Worm (Caenorhabditis elegans) whole organism, L3 larva: Measurements from ENCODE around the gene skat-1.

ENCODE experiments used
- aly-2 ChIP-seq: fragments of 150-350 bp; optimal IDR thresholded peaks from 2 replicates; lab custom pipeline; 2014; ENCODE audit warnings: missing biosample characterization, missing genetic modification characterization
- ama-1 ChIP-seq: fragments of 150-350 bp; optimal IDR thresholded peaks from 2 replicates; lab custom pipeline; 2018
- ceh-16 ChIP-seq: sonication (generic microtip); optimal IDR thresholded peaks from 2 replicates; lab custom pipeline; 2017; ENCODE audit warnings: missing biosample characterization, missing genetic modification characterization
- ceh-28 ChIP-seq: fragments of 150-350 bp; optimal IDR thresholded peaks from 2 replicates; lab custom pipeline; 2014; ENCODE audit warnings: missing biosample characterization, missing genetic modification reagents, missing genetic modification characterization
- ceh-82 ChIP-seq: fragments of 150-350 bp; optimal IDR thresholded peaks from 2 replicates; lab custom pipeline; 2014; ENCODE audit warnings: missing biosample characterization, missing genetic modification characterization
- ceh-9 ChIP-seq: sonication (generic microtip); optimal IDR thresholded peaks from 2 replicates; lab custom pipeline; 2018; ENCODE audit warnings: missing biosample characterization, missing genetic modification characterization
- daf-12 ChIP-seq: fragments of 150-350 bp; optimal IDR thresholded peaks from 2 replicates; lab custom pipeline; 2014; ENCODE audit warnings: missing biosample characterization, missing genetic modification reagents, missing genetic modification characterization
- elt-3 ChIP-seq, 3 experiments: fragments of 150-350 bp in 1 of 3; sonication (generic microtip) in 2 of 3; optimal IDR thresholded peaks; 2 replicates in 2 of 3; 4 replicates in 1 of 3; lab custom pipeline; 2014 to 2017; ENCODE audit warnings: missing biosample characterization in 3 of 3, missing genetic modification characterization in 3 of 3
- eor-1 ChIP-seq, 2 experiments: fragments of 150-350 bp; optimal IDR thresholded peaks; 2 replicates each; lab custom pipeline; 2014 to 2018; ENCODE audit warnings: missing biosample characterization in 2 of 2, missing genetic modification characterization in 2 of 2
- fkh-10 ChIP-seq: sonication (generic microtip); optimal IDR thresholded peaks from 2 replicates; lab custom pipeline; 2017; ENCODE audit warnings: missing biosample characterization, missing genetic modification reagents, missing genetic modification characterization
- fkh-2 ChIP-seq: fragments of 150-350 bp; optimal IDR thresholded peaks from 2 replicates; lab custom pipeline; 2014; ENCODE audit warnings: missing biosample characterization, missing genetic modification reagents, missing genetic modification characterization
- fos-1 ChIP-seq: fragments of 150-350 bp; optimal IDR thresholded peaks from 2 replicates; lab custom pipeline; 2014; ENCODE audit warnings: missing biosample characterization, missing genetic modification characterization
- hmg-11 ChIP-seq: sonication (generic microtip); optimal IDR thresholded peaks from 2 replicates; lab custom pipeline; 2016; ENCODE audit warnings: missing genetic modification characterization, missing compliant biosample characterization
- jun-1 ChIP-seq: fragments of 150-350 bp; optimal IDR thresholded peaks from 2 replicates; lab custom pipeline; 2014; ENCODE audit warnings: missing biosample characterization, missing genetic modification reagents, missing genetic modification characterization
- lin-15B ChIP-seq: fragments of 150-350 bp; optimal IDR thresholded peaks from 2 replicates; lab custom pipeline; 2014; ENCODE audit warnings: missing biosample characterization, missing genetic modification characterization
- lin-39 ChIP-seq: fragments of 150-350 bp; optimal IDR thresholded peaks from 2 replicates; lab custom pipeline; 2018; ENCODE audit warnings: missing biosample characterization, missing genetic modification reagents, missing genetic modification characterization
- lsy-12 ChIP-seq: sonication (generic microtip); optimal IDR thresholded peaks from 2 replicates; lab custom pipeline; 2016; ENCODE audit warnings: mild to moderate bottlenecking, missing genetic modification characterization, missing compliant biosample characterization
- mdl-1 ChIP-seq: fragments of 150-350 bp; optimal IDR thresholded peaks from 2 replicates; lab custom pipeline; 2014; ENCODE audit warnings: missing biosample characterization, missing genetic modification characterization
- mml-1 ChIP-seq: fragments of 150-350 bp; sonication (generic microtip); optimal IDR thresholded peaks from 3 replicates; lab custom pipeline; 2014; ENCODE audit warnings: missing biosample characterization, missing genetic modification characterization
- nfya-1 ChIP-seq: sonication (generic microtip); optimal IDR thresholded peaks from 2 replicates; lab custom pipeline; 2017; ENCODE audit warnings: missing genetic modification characterization, mild to moderate bottlenecking, missing compliant biosample characterization, antibody characterized with exemption, moderate library complexity; ENCODE audit not compliant: insufficient read depth
- nhr-11 ChIP-seq: fragments of 150-350 bp; optimal IDR thresholded peaks from 2 replicates; lab custom pipeline; 2014; ENCODE audit warnings: missing biosample characterization, missing genetic modification characterization
- nhr-12 ChIP-seq: fragments of 150-350 bp; optimal IDR thresholded peaks from 2 replicates; lab custom pipeline; 2014; ENCODE audit warnings: missing biosample characterization, missing genetic modification characterization
- nhr-23 ChIP-seq: fragments of 150-350 bp; optimal IDR thresholded peaks from 2 replicates; lab custom pipeline; 2014; ENCODE audit warnings: missing biosample characterization, missing genetic modification reagents, missing genetic modification characterization
- nhr-28 ChIP-seq: fragments of 150-350 bp; optimal IDR thresholded peaks from 2 replicates; lab custom pipeline; 2014; ENCODE audit warnings: missing biosample characterization, missing genetic modification characterization
- nhr-43 ChIP-seq: sonication (generic microtip); optimal IDR thresholded peaks from 2 replicates; lab custom pipeline; 2016; ENCODE audit warnings: mild to moderate bottlenecking, missing genetic modification characterization, missing compliant biosample characterization; ENCODE audit not compliant: poor library complexity, severe bottlenecking
- nhr-67 ChIP-seq: fragments of 150-350 bp; optimal IDR thresholded peaks from 2 replicates; lab custom pipeline; 2014; ENCODE audit warnings: missing biosample characterization, missing genetic modification characterization
- nhr-76 ChIP-seq: fragments of 150-350 bp; sonication (generic microtip); optimal IDR thresholded peaks from 5 replicates; lab custom pipeline; 2014; ENCODE audit warnings: missing biosample characterization, missing genetic modification characterization
- pha-4 ChIP-seq: fragments of 150-350 bp; optimal IDR thresholded peaks from 2 replicates; lab custom pipeline; 2014; ENCODE audit warnings: missing biosample characterization, missing genetic modification reagents, missing genetic modification characterization
- pqm-1 ChIP-seq: fragments of 150-350 bp; optimal IDR thresholded peaks from 2 replicates; lab custom pipeline; 2017; ENCODE audit warnings: missing biosample characterization, missing genetic modification characterization, inconsistent platforms
- sea-2 ChIP-seq: fragments of 150-350 bp; sonication (generic microtip); optimal IDR thresholded peaks from 4 replicates; lab custom pipeline; 2014; ENCODE audit warnings: missing biosample characterization, missing genetic modification reagents, missing genetic modification characterization
- skn-1 ChIP-seq: fragments of 150-350 bp; optimal IDR thresholded peaks from 2 replicates; lab custom pipeline; 2014; ENCODE audit warnings: missing biosample characterization, missing genetic modification characterization
- snpc-4 ChIP-seq: fragments of 150-350 bp; optimal IDR thresholded peaks from 2 replicates; lab custom pipeline; 2014; ENCODE audit warnings: missing biosample characterization, missing genetic modification characterization
- tbx-2 ChIP-seq: sonication (generic microtip); optimal IDR thresholded peaks from 2 replicates; lab custom pipeline; 2016; ENCODE audit warnings: mild to moderate bottlenecking, missing genetic modification characterization, missing compliant biosample characterization
- zag-1 ChIP-seq: fragments of 150-350 bp; optimal IDR thresholded peaks from 2 replicates; lab custom pipeline; 2014; ENCODE audit warnings: missing biosample characterization, missing genetic modification characterization
- ztf-11 ChIP-seq: fragments of 150-350 bp; optimal IDR thresholded peaks from 2 replicates; lab custom pipeline; 2014; ENCODE audit warnings: missing biosample characterization, missing genetic modification characterization
- ztf-4 ChIP-seq: fragments of 150-350 bp; optimal IDR thresholded peaks from 2 replicates; lab custom pipeline; 2014; ENCODE audit warnings: missing biosample characterization, missing genetic modification characterization

The skat-1 gene

DNA sequence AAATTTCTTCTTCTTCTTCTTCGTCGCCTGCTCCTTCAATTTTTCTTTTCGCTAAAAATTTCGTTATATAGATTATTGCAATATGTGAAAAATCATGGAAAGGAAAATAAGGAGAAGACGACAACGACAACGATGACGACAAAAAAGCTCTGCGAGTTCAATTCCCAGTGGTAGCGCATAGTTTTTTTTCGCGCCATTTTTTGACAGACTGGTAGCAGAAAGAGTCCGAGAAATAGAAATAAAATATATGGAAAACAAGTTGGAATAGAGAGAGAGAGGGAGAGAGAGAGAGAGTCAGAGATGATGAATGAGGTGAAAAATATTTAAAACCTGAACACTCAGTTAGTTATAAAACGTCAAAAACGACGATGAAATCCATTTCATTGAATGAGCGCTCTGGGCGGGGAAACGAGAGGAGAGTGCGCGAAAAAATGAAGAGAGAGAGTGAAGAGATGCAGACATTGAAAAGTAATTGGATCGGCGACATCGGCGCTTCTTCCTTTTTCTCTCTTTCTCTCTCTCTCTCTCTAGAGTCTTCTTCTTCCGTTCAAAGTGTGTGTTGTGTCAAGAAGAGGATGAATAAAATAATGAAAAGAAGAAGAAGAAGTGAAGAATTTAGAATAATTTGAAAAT lies 14.6 kb downstream of the skat-1 start, which contains the start of gene pde-2 (continued):
- TF ChIP-seq ama-1 (lab: Kevin White, UChicago) = peak; percentile 67
- no peak for TF ChIP-seq mml-1 (tag; lab: Kevin White, UChicago)
- no peak for TF ChIP-seq fos-1 (tag; lab: Kevin White, UChicago)
- TF ChIP-seq ceh-9 (tag; lab: Kevin White, UChicago) = no peak
- TF ChIP-seq nhr-12 (tag; lab: Kevin White, UChicago) = no peak
- TF ChIP-seq skn-1 (tag; lab: Kevin White, UChicago) = no peak
- no peak for TF ChIP-seq fkh-2 (tag; lab: Kevin White, UChicago)
- no peak for TF ChIP-seq zag-1 (tag; lab: Kevin White, UChicago)
- no peak for TF ChIP-seq mdl-1 (tag; lab: Kevin White, UChicago)
- peak; percentile 70 for TF ChIP-seq hmg-11 (tag; lab: Kevin White, UChicago)

DNA sequence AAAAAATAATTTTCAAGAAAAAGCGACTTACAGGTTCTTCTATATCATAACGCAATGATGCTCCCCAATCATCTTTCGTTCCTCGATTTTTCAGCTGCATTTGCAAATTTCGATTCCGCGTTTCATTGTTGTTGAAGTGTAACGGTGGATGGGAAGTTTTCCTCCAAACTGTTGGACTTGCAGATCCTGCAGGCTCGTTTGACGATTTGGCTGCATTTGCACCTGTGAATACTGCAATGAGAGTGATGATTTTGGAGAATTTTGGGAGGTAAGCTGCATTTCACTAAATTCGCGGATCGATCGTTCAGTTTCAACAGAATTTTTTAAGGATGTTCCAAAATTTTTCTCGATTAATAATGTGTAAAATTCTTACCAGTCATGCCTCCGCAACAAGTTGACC lies 15.7 kb downstream of the skat-1 start:
- no peak for TF ChIP-seq pqm-1 (tag; lab: Kevin White, UChicago)
- no peak for TF ChIP-seq elt-3 (tag; optimal IDR thresholded peaks at IDR 0.05; lab: Kevin White, UChicago)
- no peak for TF ChIP-seq nhr-76
- TF ChIP-seq fos-1 (tag; lab: Kevin White, UChicago) = no peak
- no peak for TF ChIP-seq aly-2
- TF ChIP-seq nhr-43 (tag; lab: Kevin White, UChicago) = peak; percentile 52
- TF ChIP-seq ceh-9 (tag; lab: Kevin White, UChicago) = no peak
- TF ChIP-seq ceh-82 = no peak
- TF ChIP-seq, all 47 proteins: peak for 1

DNA sequence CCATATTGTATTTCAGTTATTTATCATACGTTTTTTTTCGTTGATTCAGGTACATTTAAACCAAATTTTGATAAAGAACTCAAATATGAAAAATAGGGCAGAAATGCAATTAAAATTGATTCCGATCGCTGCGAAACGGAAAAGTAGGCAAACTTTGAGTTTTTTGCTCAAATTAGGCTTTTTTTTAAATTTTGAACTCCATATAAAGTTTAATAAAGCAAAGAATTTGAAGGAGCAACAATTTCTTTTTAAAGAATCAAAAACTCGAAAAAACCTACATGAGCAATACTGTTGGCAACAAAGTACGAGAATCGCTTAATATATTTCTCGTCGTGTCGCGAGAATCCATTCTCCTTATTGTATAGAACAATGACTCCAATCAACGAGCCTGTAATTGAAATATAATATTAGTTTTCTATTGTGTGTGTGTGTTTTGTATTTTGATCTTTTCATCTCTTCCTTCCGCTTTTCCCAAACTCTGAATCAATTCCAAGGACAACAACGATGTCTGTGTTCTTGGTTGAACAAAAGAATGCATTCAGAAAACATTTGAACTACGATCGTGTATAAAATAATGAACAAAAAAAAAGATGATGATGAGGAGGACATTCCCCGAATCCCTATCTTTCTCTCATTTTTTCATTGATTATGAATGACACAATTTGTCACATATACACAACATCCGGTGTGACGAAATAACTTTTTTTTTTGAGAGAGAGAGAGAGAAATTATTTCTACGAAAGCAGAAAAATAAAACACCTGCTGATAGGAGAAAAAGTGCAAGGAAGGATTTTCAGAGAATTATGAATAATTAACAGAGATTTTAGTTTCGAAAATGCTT lies 17.9 kb downstream of the skat-1 start:
- TF ChIP-seq lsy-12 (tag; lab: Kevin White, UChicago) (peak; percentile 35), mml-1 (tag; lab: Kevin White, UChicago) (no peak), fkh-10 (GFP tag; lab: Kevin White, UChicago) (peak; percentile 13)
- TF ChIP-seq, all 47 proteins: peak for 2

DNA sequence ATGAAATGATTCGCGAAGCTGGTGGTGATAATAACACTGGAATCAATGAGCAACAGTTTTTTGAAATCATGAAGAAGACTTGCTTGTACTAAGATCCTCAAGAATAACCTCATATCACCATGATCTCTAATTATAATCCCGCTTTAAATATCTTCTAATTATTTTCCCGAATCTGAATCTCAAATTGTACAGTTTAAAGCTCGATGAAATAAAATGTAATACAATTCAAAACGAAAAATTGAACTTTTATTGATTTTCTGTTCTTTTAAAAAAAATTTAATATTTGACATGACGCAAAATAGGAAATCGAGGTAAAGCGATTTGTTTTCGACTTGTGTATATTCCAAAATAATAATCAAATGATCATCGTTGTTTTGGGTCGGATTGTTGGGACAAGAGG lies 21.8 kb downstream of the skat-1 start:
- peak; percentile 47 for TF ChIP-seq nhr-43 (tag; lab: Kevin White, UChicago)
- no peak for TF ChIP-seq nhr-28 (tag; lab: Kevin White, UChicago)
- peak; percentile 8 for TF ChIP-seq ceh-28 (tag; lab: Kevin White, UChicago)
- no peak for TF ChIP-seq nhr-67 (tag; lab: Kevin White, UChicago)

DNA sequence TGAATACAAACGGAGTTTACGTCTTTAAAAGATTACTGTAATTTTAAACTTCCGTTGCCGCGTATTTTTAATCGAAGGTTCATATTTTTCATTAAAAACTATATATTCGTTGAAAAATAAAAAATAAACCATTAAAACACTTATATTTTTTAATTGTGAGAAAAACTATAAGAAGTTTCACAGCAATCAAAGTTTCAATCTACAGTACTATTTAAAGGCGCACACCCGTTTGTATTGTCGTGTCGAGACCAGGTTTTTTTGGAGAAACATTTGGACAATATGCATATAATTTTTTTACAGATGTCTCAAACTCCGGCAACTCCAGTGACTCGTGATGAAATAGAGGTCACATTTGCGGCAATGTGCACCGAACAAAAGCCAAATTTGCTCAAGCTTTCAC lies 22.8 kb downstream of the skat-1 start, which contains the start of gene R08D7.5:
TSS of gene R08D7.5 (plus strand) at position 301 of the 400 bp plus-strand sequence.
- TF ChIP-seq aly-2 (no peak), mdl-1 (tag; lab: Kevin White, UChicago) (no peak), nhr-67 (tag; lab: Kevin White, UChicago) (no peak), lin-15B (tag; lab: Kevin White, UChicago) (no peak), nhr-76 (no peak), ceh-28 (tag; lab: Kevin White, UChicago) (no peak), ztf-4 (tag; lab: Kevin White, UChicago) (no peak), jun-1 (no peak), nhr-11 (tag; lab: Kevin White, UChicago) (no peak), snpc-4 (tag; lab: Kevin White, UChicago) (no peak), tbx-2 (tag; lab: Kevin White, UChicago) (no peak), ceh-16 (tag; lab: Kevin White, UChicago) (no peak)

DNA sequence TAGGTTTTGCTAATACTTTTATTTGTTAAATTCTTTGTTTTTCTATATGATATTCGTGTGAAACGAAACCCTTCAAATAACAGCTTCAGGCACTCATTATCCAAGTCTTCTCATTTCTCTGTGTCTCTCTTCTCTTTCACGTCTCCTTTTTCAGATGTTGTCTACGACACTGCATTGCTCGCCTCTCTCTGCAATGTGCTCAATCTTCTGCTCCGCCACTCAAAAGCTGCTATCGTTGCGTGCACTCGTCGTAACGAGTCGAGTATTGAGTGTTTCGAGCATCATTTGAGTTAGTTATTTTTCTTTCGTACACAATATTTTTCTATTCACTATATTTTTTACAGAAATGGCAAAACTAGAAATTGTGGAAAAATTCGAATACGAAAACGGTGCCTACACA lies 23.4 kb downstream of the skat-1 start:
- TF ChIP-seq zag-1 (tag; lab: Kevin White, UChicago) (no peak), ceh-28 (tag; lab: Kevin White, UChicago) (no peak), ama-1 (lab: Kevin White, UChicago) (no peak), nhr-23 (tag; lab: Kevin White, UChicago) (no peak), ztf-11 (tag; lab: Kevin White, UChicago) (no peak), lin-39 (tag; lab: Kevin White, UChicago) (peak; percentile 43), fkh-2 (tag; lab: Kevin White, UChicago) (no peak), nfya-1 (tag; lab: Kevin White, UChicago) (peak; percentile 54), daf-12 (tag; lab: Kevin White, UChicago) (no peak), pha-4 (no peak), tbx-2 (tag; lab: Kevin White, UChicago) (no peak), elt-3 (tag; optimal IDR thresholded peaks at IDR 0.05; lab: Kevin White, UChicago) (no peak), nhr-67 (tag; lab: Kevin White, UChicago) (no peak), sea-2 (no peak), eor-1 (tag; optimal IDR thresholded peaks at IDR 0.05; lab: Kevin White, UChicago) (no peak), fkh-10 (GFP tag; lab: Kevin White, UChicago) (no peak), fos-1 (tag; lab: Kevin White, UChicago) (no peak)
